Fruit fly (Drosophila melanogaster): Measurements from ENCODE around the gene qua.
A peak's percentile ranks its signal among the peaks of the same experiment; 100 is the strongest.

Gene qua

dm6 chr2L:17500946-17501451 lies 4.0 kb upstream of the qua start, which contains the start of the genes mEFTs and Dhc36C (continued):
- no peak for TF ChIP-seq CG12155 (GFP tag; optimal IDR thresholded peaks at IDR 0.05)
- no peak for TF ChIP-seq B-H2 (GFP tag; optimal IDR thresholded peaks at IDR 0.05)
- TF ChIP-seq ind (GFP tag; optimal IDR thresholded peaks at IDR 0.05): no peak
- no peak for TF ChIP-seq Sox100B (GFP tag; optimal IDR thresholded peaks at IDR 0.05)
- no peak for TF ChIP-seq D (optimal IDR thresholded peaks at IDR 0.05)
- TF ChIP-seq D (GFP tag; optimal IDR thresholded peaks at IDR 0.05): no peak
- peak; percentile 77 for TF ChIP-seq CG15479 (GFP tag; optimal IDR thresholded peaks at IDR 0.05)
- no peak for TF ChIP-seq Ptx1 (GFP tag; IDR thresholded peaks at IDR 0.05)
- peak; percentile 56 for TF ChIP-seq phol (tag; optimal IDR thresholded peaks at IDR 0.05)
- TF ChIP-seq Rfx (GFP tag; IDR thresholded peaks at IDR 0.05): peak; percentile 51
- TF ChIP-seq mld (GFP tag; IDR thresholded peaks at IDR 0.05; ENCODE audit: partially characterized antibody): peak; percentile 57; the same call in 1 of the 3 replicates
- TF ChIP-seq Oaz (GFP tag; IDR thresholded peaks at IDR 0.05): no peak
- TF ChIP-seq Hand (GFP tag; optimal IDR thresholded peaks at IDR 0.05): no peak
- peak; percentile 46 for TF ChIP-seq CG14710 (tag; optimal IDR thresholded peaks at IDR 0.05)
- peak; percentile 75 for TF ChIP-seq pita (GFP tag; optimal IDR thresholded peaks at IDR 0.05)
- no peak for TF ChIP-seq D19B (GFP tag; optimal IDR thresholded peaks at IDR 0.05)
- no peak for TF ChIP-seq eyg (GFP tag; optimal IDR thresholded peaks at IDR 0.05)
- TF ChIP-seq Hey (tag; optimal IDR thresholded peaks at IDR 0.05): no peak
- TF ChIP-seq CG9215 (GFP tag; IDR thresholded peaks at IDR 0.05): no peak
- TF ChIP-seq sisA (GFP tag; IDR thresholded peaks at IDR 0.05): no peak
- peak; percentile 74; the same call in 2 of the 3 replicates for TF ChIP-seq hb (GFP tag; IDR thresholded peaks at IDR 0.05; ENCODE audit: partially characterized antibody)
- TF ChIP-seq CG4617 (GFP tag; optimal IDR thresholded peaks at IDR 0.05; ENCODE audit: borderline replicate concordance): peak; percentile 46
- no peak for TF ChIP-seq tup (GFP tag; optimal IDR thresholded peaks at IDR 0.05)
- TF ChIP-seq Sox102F (GFP tag; optimal IDR thresholded peaks at IDR 0.05): no peak
- peak; percentile 70 for TF ChIP-seq HLH4C (GFP tag; IDR thresholded peaks at IDR 0.05; ENCODE audit: partially characterized antibody)
- no peak for TF ChIP-seq CG7556 (GFP tag; optimal IDR thresholded peaks at IDR 0.05)
- TF ChIP-seq CG3163 (GFP tag; optimal IDR thresholded peaks at IDR 0.05): no peak
- peak; percentile 96 for TF ChIP-seq ewg (GFP tag; optimal IDR thresholded peaks at IDR 0.05)
- no peak for TF ChIP-seq CG1024 (GFP tag; IDR thresholded peaks at IDR 0.05)
- TF ChIP-seq al (GFP tag; IDR thresholded peaks at IDR 0.05): no peak
- TF ChIP-seq Vsx1 (GFP tag; optimal IDR thresholded peaks at IDR 0.05): no peak
- no peak for TF ChIP-seq CG10147 (GFP tag; optimal IDR thresholded peaks at IDR 0.05)
- no peak for TF ChIP-seq CG6689 (GFP tag; IDR thresholded peaks at IDR 0.05)
- no peak for TF ChIP-seq CG2875 (GFP tag; optimal IDR thresholded peaks at IDR 0.05)
- no peak; the same call in 2 of the 3 replicates for TF ChIP-seq row (GFP tag; IDR thresholded peaks at IDR 0.05)
- TF ChIP-seq CG13775 (GFP tag; optimal IDR thresholded peaks at IDR 0.05): no peak
- TF ChIP-seq CoRest (tag; optimal IDR thresholded peaks at IDR 0.05): no peak
- TF ChIP-seq kay (GFP tag; optimal IDR thresholded peaks at IDR 0.05): no peak
- TF ChIP-seq zen2 (GFP tag; IDR thresholded peaks at IDR 0.05; ENCODE audit: partially characterized antibody): peak; percentile 82; the same call in 2 of the 3 replicates
- no peak for TF ChIP-seq cato (GFP tag; optimal IDR thresholded peaks at IDR 0.05; ENCODE audit: borderline replicate concordance)
- no peak for TF ChIP-seq CG11093 (GFP tag; IDR thresholded peaks at IDR 0.05)
- TF ChIP-seq HLHmδ (GFP tag; optimal IDR thresholded peaks at IDR 0.05): no peak
- TF ChIP-seq CG4820 (GFP tag; optimal IDR thresholded peaks at IDR 0.05): no peak
- TF ChIP-seq sc (optimal IDR thresholded peaks at IDR 0.05): no peak
- no peak for TF ChIP-seq sc (GFP tag; optimal IDR thresholded peaks at IDR 0.05)
- TF ChIP-seq CG15269 (tag; optimal IDR thresholded peaks at IDR 0.05): no peak
- TF ChIP-seq h (optimal IDR thresholded peaks at IDR 0.05): no peak
- peak; percentile 91 for TF ChIP-seq MBD-R2 (GFP tag; IDR thresholded peaks at IDR 0.05)
- TF ChIP-seq CG10321 (GFP tag; IDR thresholded peaks at IDR 0.05): no peak
- TF ChIP-seq slbo (GFP tag; IDR thresholded peaks at IDR 0.05): peak; percentile 39
- peak; percentile 87 for TF ChIP-seq Dll (GFP tag; IDR thresholded peaks at IDR 0.05; ENCODE audit: partially characterized antibody)
